Worm (Caenorhabditis elegans): ENCODE results near the gene enu-3.6.

Gene enu-3.6

DNA sequence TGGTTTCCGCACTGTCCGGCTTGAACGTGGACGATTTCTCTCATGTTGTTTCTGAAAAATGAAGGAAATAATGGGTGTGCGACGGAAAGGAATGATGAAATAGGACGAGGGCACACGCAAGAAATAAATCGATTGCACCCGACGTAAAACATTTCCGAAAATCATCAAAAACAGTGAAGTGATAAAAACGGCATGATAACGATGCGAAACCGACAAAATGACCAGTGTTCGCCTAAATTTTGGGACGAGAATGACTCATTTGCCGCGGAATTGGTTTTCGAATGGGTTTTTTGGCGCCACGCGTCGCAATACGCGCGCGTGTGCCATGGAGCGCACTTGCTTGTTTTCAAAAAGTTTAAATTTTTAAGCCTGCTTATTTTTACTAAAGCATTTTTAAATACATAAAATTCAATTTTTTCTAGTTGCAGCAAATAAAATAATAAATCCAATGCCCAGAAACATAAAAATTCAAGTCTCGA, 7.8 kb upstream of the enu-3.6 start, which contains the start of the genes tbb-1 and rib-2 (continued):
- no peak for TF ChIP-seq F57C9.4 (tag; optimal IDR thresholded peaks at IDR 0.05)

DNA sequence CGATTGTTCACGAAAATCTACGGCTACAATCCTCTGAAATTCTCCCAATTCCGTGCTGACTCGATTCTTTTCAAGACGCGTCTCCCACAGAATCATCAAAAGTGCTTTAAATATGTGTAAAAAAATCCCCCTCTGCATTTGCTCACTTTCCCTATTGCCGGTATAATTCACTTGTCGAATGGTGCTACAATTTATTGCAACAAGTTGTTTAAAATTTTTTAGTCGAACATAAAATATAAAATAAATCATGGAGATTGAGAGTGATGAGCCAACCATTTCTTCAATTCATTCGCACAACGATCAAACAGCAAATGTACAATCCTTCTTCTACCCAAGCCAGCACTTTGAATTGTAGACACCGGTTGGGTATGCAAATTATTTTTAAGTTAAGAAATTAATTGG, 3.8 kb upstream of the enu-3.6 start:
- TF ChIP-seq rcor-1 (GFP tag; IDR thresholded peaks at IDR 0.05) (peak; percentile 66), zim-3 (tag; optimal IDR thresholded peaks at IDR 0.05) (peak; percentile 44), aptf-2 (GFP tag; conservative IDR thresholded peaks at IDR 0.05) (no peak), madf-6 (GFP tag; IDR thresholded peaks at IDR 0.05) (peak; percentile 86), F49E8.2 (tag; optimal IDR thresholded peaks at IDR 0.05; ENCODE audit: insufficient read depth) (peak; percentile 93), F39B2.1 (GFP tag; IDR thresholded peaks at IDR 0.05) (peak; percentile 82), hmg-20 (GFP tag; IDR thresholded peaks at IDR 0.05) (no peak), lag-1 (GFP tag; IDR thresholded peaks at IDR 0.05) (no peak), ZK185.1 (tag; optimal IDR thresholded peaks at IDR 0.05; ENCODE audit: poor library complexity, severe bottlenecking) (no peak), ztf-6 (GFP tag; IDR thresholded peaks at IDR 0.05) (no peak), lin-54 (GFP tag; optimal IDR thresholded peaks at IDR 0.05) (peak; percentile 76), egrh-3 (GFP tag; IDR thresholded peaks at IDR 0.05) (0 out of 2 replicates have a peak, but pooled peaks have one; percentile 7), attf-5 (GFP tag; optimal IDR thresholded peaks at IDR 0.05) (peak; percentile 53), Y95B8A.8 (GFP tag; IDR thresholded peaks at IDR 0.05) (peak; percentile 88), B0336.3 (GFP tag; IDR thresholded peaks at IDR 0.05) (peak; percentile 93; the same call in 1 of the 2 replicates), xnd-1 (tag; optimal IDR thresholded peaks at IDR 0.05) (peak; percentile 68), let-607 (tag; optimal IDR thresholded peaks at IDR 0.05) (no peak), nhr-80 (tag; optimal IDR thresholded peaks at IDR 0.05) (no peak), F10E7.11 (tag; optimal IDR thresholded peaks at IDR 0.05) (peak; percentile 77), ceh-58 (GFP tag; IDR thresholded peaks at IDR 0.05) (peak; percentile 71; the same call in 1 of the 2 replicates), B0261.1 (tag; optimal IDR thresholded peaks at IDR 0.05) (no peak), nfya-2 (GFP tag; IDR thresholded peaks at IDR 0.05) (peak; percentile 45; the same call in 1 of the 2 replicates), lsl-1 (GFP tag; optimal IDR thresholded peaks at IDR 0.05) (peak; percentile 61), lir-1 (GFP tag; conservative IDR thresholded peaks at IDR 0.05) (no peak), athp-1 (tag; optimal IDR thresholded peaks at IDR 0.05) (peak; percentile 85), madf-8 (GFP tag; conservative IDR thresholded peaks at IDR 0.05) (peak; percentile 61; the same call in 1 of the 2 replicates), K11D2.4 (GFP tag; IDR thresholded peaks at IDR 0.05) (no peak), ztf-3 (GFP tag; optimal IDR thresholded peaks at IDR 0.05) (no peak), madf-3 (GFP tag; IDR thresholded peaks at IDR 0.05) (peak; percentile 84), unc-130 (GFP tag; optimal IDR thresholded peaks at IDR 0.05) (peak; percentile 85), bed-2 (GFP tag; IDR thresholded peaks at IDR 0.05) (no peak), ceh-100 (GFP tag; IDR thresholded peaks at IDR 0.05) (peak; percentile 49), K12H6.12 (tag; optimal IDR thresholded peaks at IDR 0.05) (no peak), akir-1 (GFP tag; optimal IDR thresholded peaks at IDR 0.05) (no peak), cebp-1 (GFP tag; IDR thresholded peaks at IDR 0.05) (no peak), cebp-1 (tag; optimal IDR thresholded peaks at IDR 0.05) (peak; percentile 61), gei-17 (GFP tag; optimal IDR thresholded peaks at IDR 0.05) (no peak), Y56A3A.18 (GFP tag; IDR thresholded peaks at IDR 0.05) (peak; percentile 73; the same call in 1 of the 2 replicates), ztf-25 (GFP tag; IDR thresholded peaks at IDR 0.05) (peak; percentile 11; the same call in 1 of the 2 replicates), dpff-1 (tag; optimal IDR thresholded peaks at IDR 0.05) (peak; percentile 18), ama-1 (optimal IDR thresholded peaks at IDR 0.05) (peak; percentile 20), ama-1 (GFP tag; optimal IDR thresholded peaks at IDR 0.05) (peak; percentile 83 to 93), F57A8.1 (GFP tag; optimal IDR thresholded peaks at IDR 0.05) (peak; percentile 63), ets-4 (GFP tag; optimal IDR thresholded peaks at IDR 0.05) (peak; percentile 49), rec-8 (tag; optimal IDR thresholded peaks at IDR 0.05) (peak; percentile 64 to 77), T26A5.8 (tag; optimal IDR thresholded peaks at IDR 0.05) (peak; percentile 91)
